Fruit fly (Drosophila melanogaster): Measurements from ENCODE around the gene salt.

The salt gene

DNA sequence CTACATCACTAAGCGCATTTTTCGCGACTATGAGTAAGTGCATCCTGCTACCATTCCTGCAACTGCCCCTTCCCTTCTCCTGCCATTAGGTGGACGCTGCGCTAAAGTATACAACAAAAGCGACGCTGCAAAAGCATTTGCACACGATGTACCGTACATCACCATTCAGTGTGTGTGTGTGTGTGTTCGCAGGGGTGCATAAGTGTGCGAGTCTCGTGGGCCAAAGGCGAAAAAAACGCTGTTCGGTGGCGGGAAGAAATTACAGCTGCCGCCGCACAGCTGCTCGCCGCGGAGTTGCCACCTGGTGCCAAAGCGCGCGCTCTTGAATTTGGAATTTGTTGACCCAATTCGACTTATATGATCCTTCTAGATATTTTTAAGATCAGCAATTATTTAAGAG lies 40.0 kb upstream of the salt start (continued):
- TF ChIP-seq lov (optimal IDR thresholded peaks at IDR 0.05) (no peak), lov (GFP tag; IDR thresholded peaks at IDR 0.05) (0 out of 3 replicates have a peak, but pooled peaks have one; percentile 13), mld (GFP tag; IDR thresholded peaks at IDR 0.05; ENCODE audit: partially characterized antibody) (peak; percentile 48; the same call in 1 of the 3 replicates), ci (GFP tag; IDR thresholded peaks at IDR 0.05) (peak; percentile 56; the same call in 1 of the 3 replicates), CG34376 (GFP tag; optimal IDR thresholded peaks at IDR 0.05) (peak; percentile 23), YL-1 (GFP tag; optimal IDR thresholded peaks at IDR 0.05) (peak; percentile 41), sc (optimal IDR thresholded peaks at IDR 0.05) (no peak), sc (GFP tag; optimal IDR thresholded peaks at IDR 0.05) (no peak), CG6654 (GFP tag; optimal IDR thresholded peaks at IDR 0.05) (no peak), CG9797 (GFP tag; optimal IDR thresholded peaks at IDR 0.05) (peak; percentile 28), bbx (GFP tag; IDR thresholded peaks at IDR 0.05; ENCODE audit: partially characterized antibody) (peak; percentile 37), CG6175 (GFP tag; IDR thresholded peaks at IDR 0.05) (peak; percentile 88; the same call in 2 of the 3 replicates), esg (GFP tag; conservative IDR thresholded peaks at IDR 0.05) (no peak), Hand (GFP tag; optimal IDR thresholded peaks at IDR 0.05) (no peak), bowl (GFP tag; IDR thresholded peaks at IDR 0.05) (no peak), CG3847 (GFP tag; IDR thresholded peaks at IDR 0.05) (0 out of 2 replicates have a peak, but pooled peaks have one; percentile 18), her (GFP tag; optimal IDR thresholded peaks at IDR 0.05) (peak; percentile 7), CG8290 (GFP tag; optimal IDR thresholded peaks at IDR 0.05) (no peak), CG8290 (tag; optimal IDR thresholded peaks at IDR 0.05) (no peak), zen2 (GFP tag; IDR thresholded peaks at IDR 0.05; ENCODE audit: partially characterized antibody) (0 out of 3 replicates have a peak, but pooled peaks have one; percentile 62), Meics (GFP tag; optimal IDR thresholded peaks at IDR 0.05) (no peak), CG30020 (tag; optimal IDR thresholded peaks at IDR 0.05) (peak; percentile 54), NC2β (GFP tag; optimal IDR thresholded peaks at IDR 0.05) (no peak), CTCF (GFP tag; optimal IDR thresholded peaks at IDR 0.05) (peak; percentile 66), Med (GFP tag) (peak; percentile 89), E2f2 (GFP tag; IDR thresholded peaks at IDR 0.05) (peak; percentile 97), sug (tag; optimal IDR thresholded peaks at IDR 0.05) (peak; percentile 96), dm (GFP tag; optimal IDR thresholded peaks at IDR 0.05) (peak; percentile 89), CG10274 (GFP tag; optimal IDR thresholded peaks at IDR 0.05) (no peak), Mes4 (GFP tag; optimal IDR thresholded peaks at IDR 0.05) (no peak), CG13287 (GFP tag; IDR thresholded peaks at IDR 0.05; ENCODE audit: partially characterized antibody) (peak; percentile 4; the same call in 1 of the 2 replicates), bsh (GFP tag; optimal IDR thresholded peaks at IDR 0.05) (no peak), ara (GFP tag; IDR thresholded peaks at IDR 0.05) (peak; percentile 16; the same call in 1 of the 2 replicates), CG11723 (GFP tag; optimal IDR thresholded peaks at IDR 0.05) (no peak), ab (GFP tag; optimal IDR thresholded peaks at IDR 0.05) (no peak), phol (tag; optimal IDR thresholded peaks at IDR 0.05) (peak; percentile 9), HmgZ (tag; optimal IDR thresholded peaks at IDR 0.05) (peak; percentile 60), CG3726 (GFP tag; IDR thresholded peaks at IDR 0.05) (no peak), MBD-R2 (GFP tag; IDR thresholded peaks at IDR 0.05) (peak; percentile 73), cg (GFP tag; optimal IDR thresholded peaks at IDR 0.05) (peak; percentile 95), hbn (GFP tag; IDR thresholded peaks at IDR 0.05; ENCODE audit: partially characterized antibody) (peak; percentile 24; the same call in 1 of the 2 replicates), rib (GFP tag; IDR thresholded peaks at IDR 0.05) (peak; percentile 30; the same call in 1 of the 2 replicates), CG18011 (GFP tag; optimal IDR thresholded peaks at IDR 0.05) (no peak), Hey (tag; optimal IDR thresholded peaks at IDR 0.05) (no peak), ac (GFP tag; optimal IDR thresholded peaks at IDR 0.05) (peak; percentile 81), cwo (GFP tag; optimal IDR thresholded peaks at IDR 0.05) (peak; percentile 87), D (optimal IDR thresholded peaks at IDR 0.05) (no peak), D (GFP tag; optimal IDR thresholded peaks at IDR 0.05) (no peak), CG30431 (GFP tag; optimal IDR thresholded peaks at IDR 0.05) (no peak), CG1603 (tag; optimal IDR thresholded peaks at IDR 0.05) (peak; percentile 76), MESR4 (GFP tag; optimal IDR thresholded peaks at IDR 0.05) (peak; percentile 16), Rfx (GFP tag; IDR thresholded peaks at IDR 0.05) (peak; percentile 40; the same call in 1 of the 2 replicates)

Measured in whole organism, embryonic.